Worm (Caenorhabditis elegans): Measurements from ENCODE around the gene srj-57.

ce11 chrV:2815956-2816355, 39.4 kb downstream of the srj-57 start, which contains the start of gene F54E2.5:
- no peak for TF ChIP-seq sdz-12 (GFP tag; optimal IDR thresholded peaks at IDR 0.05)
- TF ChIP-seq ztf-11 (tag; optimal IDR thresholded peaks at IDR 0.05) = no peak
- TF ChIP-seq snpc-4 (tag; optimal IDR thresholded peaks at IDR 0.05) = no peak
- no peak for TF ChIP-seq nhr-41 (GFP tag; IDR thresholded peaks at IDR 0.05)
- no peak for TF ChIP-seq unc-39 (tag; optimal IDR thresholded peaks at IDR 0.05)
- TF ChIP-seq cey-2 (tag; optimal IDR thresholded peaks at IDR 0.05; ENCODE audit: borderline replicate concordance, insufficient read depth) = no peak
- TF ChIP-seq unc-62 (GFP tag; optimal IDR thresholded peaks at IDR 0.05 in 1 of 2) = no peak
- TF ChIP-seq unc-62 (tag; optimal IDR thresholded peaks at IDR 0.05) = no peak
- no peak for TF ChIP-seq skn-1 (tag; optimal IDR thresholded peaks at IDR 0.05)
- no peak for TF ChIP-seq nhr-42 (GFP tag; IDR thresholded peaks at IDR 0.05)
- no peak for TF ChIP-seq aha-1 (tag)
- TF ChIP-seq nhr-11 (tag; optimal IDR thresholded peaks at IDR 0.05) = no peak
- no peak for TF ChIP-seq nhr-6 (tag; optimal IDR thresholded peaks at IDR 0.05)
- TF ChIP-seq nhr-28 (tag; optimal IDR thresholded peaks at IDR 0.05) = no peak
- no peak for TF ChIP-seq ama-1 (optimal IDR thresholded peaks at IDR 0.05)

Measured in whole organism, L4 larva.